Worm (Caenorhabditis elegans): ENCODE measurements around the gene F58F9.4.

F58F9.4 gene

DNA sequence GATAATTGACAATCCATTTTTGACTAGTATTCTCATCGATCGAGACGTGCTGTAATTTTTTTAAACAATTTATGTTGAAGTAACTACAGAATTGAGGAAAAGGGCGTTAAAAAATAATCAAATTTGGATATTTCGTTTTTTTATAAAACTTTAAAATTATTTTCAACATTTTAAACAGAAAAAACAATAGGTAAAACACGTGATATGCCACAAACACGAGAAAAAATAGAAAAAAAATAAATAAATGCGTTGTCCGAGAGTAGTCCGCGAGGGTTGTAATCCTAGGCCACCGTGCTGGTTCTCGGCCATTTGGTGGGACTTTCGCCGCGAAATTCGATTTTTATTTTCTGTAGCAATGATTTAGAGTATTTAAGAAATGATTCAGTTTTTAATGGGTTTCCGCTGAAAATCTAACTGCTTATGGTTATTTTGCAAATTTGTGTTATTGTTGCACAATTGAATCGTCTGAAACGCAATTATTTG is 24.5 kb upstream of the F58F9.4 start, which contains the start of gene C49A9.10 (continued):
- TF ChIP-seq hif-1 (tag; optimal IDR thresholded peaks at IDR 0.05) = peak in 1 of 2 experiments; percentile 92
- no peak for TF ChIP-seq hlh-11 (tag; optimal IDR thresholded peaks at IDR 0.05)

DNA sequence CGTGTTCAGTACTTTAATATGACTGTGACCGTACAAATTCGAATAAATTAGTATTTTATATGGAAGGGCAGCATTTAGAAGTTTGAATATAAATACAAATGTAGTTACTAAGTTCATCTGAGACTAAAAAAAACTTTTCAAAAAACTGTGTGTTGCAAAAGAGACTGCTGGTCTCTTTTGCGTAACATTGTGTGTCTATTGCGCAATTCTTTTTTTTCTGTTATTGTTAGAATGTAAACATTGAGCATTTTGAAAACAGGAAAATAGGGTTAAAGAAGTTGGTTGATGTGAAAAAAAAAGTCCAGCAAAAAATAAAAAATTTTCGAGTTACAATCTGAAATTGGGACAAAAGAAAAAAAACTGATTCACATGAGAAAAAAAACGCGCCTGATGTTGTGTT is 21.5 kb upstream of the F58F9.4 start:
- peak; percentile 93 for TF ChIP-seq zip-2 (tag; optimal IDR thresholded peaks at IDR 0.05)
- TF ChIP-seq unc-62 (GFP tag; optimal IDR thresholded peaks at IDR 0.05 in 1 of 2) = peak in 1 of 2 experiments; percentile 3
- no peak for TF ChIP-seq unc-62 (tag; optimal IDR thresholded peaks at IDR 0.05)
- no peak for TF ChIP-seq zip-11 (GFP tag; IDR thresholded peaks at IDR 0.05)

DNA sequence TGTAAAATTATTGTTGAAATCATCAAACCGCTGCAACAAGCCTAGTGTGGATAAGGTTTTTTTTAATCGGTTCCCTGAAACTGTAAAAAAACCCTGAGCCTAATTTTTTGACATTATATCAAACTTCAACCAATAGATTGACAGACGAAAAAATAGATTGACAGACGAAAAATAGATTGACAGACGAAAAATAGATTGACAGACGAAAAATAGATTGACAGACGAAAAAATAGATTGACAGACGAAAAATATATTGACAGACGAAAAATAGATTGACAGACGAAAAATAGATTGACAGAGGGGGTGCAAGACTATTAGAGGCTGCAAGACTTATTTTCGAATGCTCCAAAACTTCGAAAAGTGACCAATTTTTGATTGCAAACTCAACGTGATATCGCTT is 20.9 kb upstream of the F58F9.4 start:
- TF ChIP-seq dmd-6 (GFP tag; IDR thresholded peaks at IDR 0.05) = peak; percentile 41

DNA sequence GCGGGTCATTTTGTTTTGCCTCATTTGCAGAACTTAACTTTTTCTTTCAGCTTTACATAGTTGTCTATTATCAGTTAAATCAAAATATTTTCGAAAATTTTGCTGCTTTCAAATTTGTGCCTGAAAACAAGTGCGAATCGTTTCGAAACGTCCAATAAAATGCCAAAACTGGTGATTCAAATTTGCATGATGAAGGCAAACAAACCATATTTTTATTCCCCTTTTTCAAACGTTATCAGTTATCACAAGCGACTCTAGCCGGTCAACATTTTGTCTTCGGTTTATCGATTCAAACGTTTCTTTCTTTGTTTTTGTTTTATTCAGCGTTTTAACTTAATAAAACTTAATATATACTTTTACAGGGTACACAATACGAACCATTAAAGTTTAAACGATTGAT is 20.2 kb upstream of the F58F9.4 start, which contains the start of the genes ugt-24 and C49A9.6:
TSS of gene ugt-24 (minus strand) at position 147 of the 400 bp plus-strand sequence.
TSS of gene C49A9.6 (plus strand) at position 363 of the 400 bp plus-strand sequence.
- no peak for TF ChIP-seq ztf-11 (tag; optimal IDR thresholded peaks at IDR 0.05)
- TF ChIP-seq nhr-28 (tag; optimal IDR thresholded peaks at IDR 0.05) = peak; percentile 36
- no peak for TF ChIP-seq nhr-42 (GFP tag; IDR thresholded peaks at IDR 0.05)
- no peak for TF ChIP-seq zag-1 (tag; optimal IDR thresholded peaks at IDR 0.05)
- TF ChIP-seq hlh-30 (tag; optimal IDR thresholded peaks at IDR 0.05; ENCODE audit: insufficient read depth) = peak; percentile 32
- TF ChIP-seq Y75B8A.6 (GFP tag; IDR thresholded peaks at IDR 0.05) = no peak
- TF ChIP-seq ceh-32 (tag; optimal IDR thresholded peaks at IDR 0.05; ENCODE audit: poor library complexity) = no peak
- no peak for TF ChIP-seq dpl-1 (GFP tag; optimal IDR thresholded peaks at IDR 0.05)
- TF ChIP-seq nhr-77 (tag; optimal IDR thresholded peaks at IDR 0.05) = peak; percentile 11
- TF ChIP-seq dve-1 (tag; optimal IDR thresholded peaks at IDR 0.05; ENCODE audit: insufficient read depth) = peak; percentile 64
- TF ChIP-seq aha-1 (tag) = no peak
- 0 out of 2 replicates have a peak, but pooled peaks have one; percentile 28 for TF ChIP-seq php-3 (GFP tag; IDR thresholded peaks at IDR 0.05)
- TF ChIP-seq unc-62 (GFP tag; optimal IDR thresholded peaks at IDR 0.05 in 1 of 2) = no peak
- no peak for TF ChIP-seq unc-62 (tag; optimal IDR thresholded peaks at IDR 0.05)
- TF ChIP-seq daf-12 (tag; optimal IDR thresholded peaks at IDR 0.05) = no peak
- peak; percentile 78 for TF ChIP-seq pqm-1 (tag; optimal IDR thresholded peaks at IDR 0.05)
- TF ChIP-seq F44E2.7 (GFP tag; IDR thresholded peaks at IDR 0.05) = no peak
- no peak for TF ChIP-seq pha-4 (GFP tag; IDR thresholded peaks at IDR 0.05)
- no peak for TF ChIP-seq pha-4 (tag; optimal IDR thresholded peaks at IDR 0.05)
- peak; percentile 22; the same call in 1 of the 2 replicates for TF ChIP-seq dmd-6 (GFP tag; IDR thresholded peaks at IDR 0.05)
- TF ChIP-seq daf-16 (GFP tag; optimal IDR thresholded peaks at IDR 0.05) = no peak
- TF ChIP-seq daf-16 (tag; optimal IDR thresholded peaks at IDR 0.05) = peak; percentile 96
- TF ChIP-seq hlh-11 (tag; optimal IDR thresholded peaks at IDR 0.05) = peak; percentile 52
- TF ChIP-seq Y105C5A.15 (GFP tag; IDR thresholded peaks at IDR 0.05) = no peak
- no peak for TF ChIP-seq snpc-1.2 (GFP tag; IDR thresholded peaks at IDR 0.05)
- TF ChIP-seq F26F4.8 (GFP tag; conservative IDR thresholded peaks at IDR 0.05) = no peak
- no peak for TF ChIP-seq D1046.2 (GFP tag; IDR thresholded peaks at IDR 0.05)

DNA sequence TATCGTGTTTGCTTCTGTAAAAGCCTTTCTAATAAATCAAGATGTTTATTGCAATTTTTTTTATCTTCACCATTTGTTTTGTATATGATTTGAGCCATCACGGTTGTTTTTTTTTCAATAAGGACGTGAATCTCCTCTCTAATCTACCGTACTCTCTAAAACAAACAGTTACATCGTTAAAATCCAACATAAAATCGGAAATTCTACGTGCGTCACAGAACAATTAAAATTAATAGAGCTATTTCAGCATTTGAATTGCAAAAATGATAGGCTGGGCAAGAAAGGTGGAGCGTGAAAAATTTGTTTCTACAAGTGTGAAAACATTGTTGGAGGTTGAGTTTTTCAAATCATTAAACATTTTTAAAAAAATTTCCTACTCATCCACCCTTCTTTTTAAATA is 17.4 kb upstream of the F58F9.4 start, which contains the start of gene C49A9.5:
TSS of gene C49A9.5 (plus strand) at position 271 of the 400 bp plus-strand sequence.
- TF ChIP-seq lir-3 (tag; optimal IDR thresholded peaks at IDR 0.05) = no peak
- peak; percentile 1 for TF ChIP-seq pqm-1 (tag; optimal IDR thresholded peaks at IDR 0.05)
- TF ChIP-seq mxl-3 (GFP tag; optimal IDR thresholded peaks at IDR 0.05) = no peak
- peak; percentile 93 for TF ChIP-seq php-3 (GFP tag; IDR thresholded peaks at IDR 0.05)
- TF ChIP-seq daf-12 (tag; optimal IDR thresholded peaks at IDR 0.05) = no peak
- TF ChIP-seq dve-1 (tag; optimal IDR thresholded peaks at IDR 0.05; ENCODE audit: insufficient read depth) = peak; percentile 5
- no peak for TF ChIP-seq daf-16 (GFP tag; optimal IDR thresholded peaks at IDR 0.05)
- TF ChIP-seq daf-16 (tag; optimal IDR thresholded peaks at IDR 0.05) = peak; percentile 65
- TF ChIP-seq cey-2 (tag; optimal IDR thresholded peaks at IDR 0.05; ENCODE audit: borderline replicate concordance, insufficient read depth) = no peak
- no peak for TF ChIP-seq hmg-1.1 (GFP tag; IDR thresholded peaks at IDR 0.05)

All from whole organism, L4 larva.